Fruit fly (Drosophila melanogaster): Measurements from ENCODE around the gene PK2-R2.
A peak's percentile ranks its signal among the peaks of the same experiment; 100 is the strongest.

The PK2-R2 gene

dm6 chr3R:13371840-13372680 lies 38.1 kb upstream of the PK2-R2 start, which contains the start of the genes Lip3 and CG34309 (continued):
- TF ChIP-seq net (GFP tag; optimal IDR thresholded peaks at IDR 0.05): no peak
- peak; percentile 35 for TF ChIP-seq OdsH (GFP tag; optimal IDR thresholded peaks at IDR 0.05)
- no peak for TF ChIP-seq CG6163 (GFP tag; IDR thresholded peaks at IDR 0.05)
- TF ChIP-seq CG3919 (GFP tag; optimal IDR thresholded peaks at IDR 0.05): no peak
- TF ChIP-seq Eip93F (GFP tag; optimal IDR thresholded peaks at IDR 0.05): peak; percentile 15
- TF ChIP-seq achi (GFP tag; optimal IDR thresholded peaks at IDR 0.05): peak; percentile 9
- peak; percentile 48 for TF ChIP-seq CG6792 (GFP tag; optimal IDR thresholded peaks at IDR 0.05)
- peak; percentile 70 for TF ChIP-seq Met (GFP tag; optimal IDR thresholded peaks at IDR 0.05)
- no peak for TF ChIP-seq Eip78C (GFP tag)
- no peak for TF ChIP-seq CG3032 (tag; optimal IDR thresholded peaks at IDR 0.05)
- TF ChIP-seq CG34406 (GFP tag; optimal IDR thresholded peaks at IDR 0.05): no peak
- TF ChIP-seq Blimp-1 (GFP tag; optimal IDR thresholded peaks at IDR 0.05): peak; percentile 36
- TF ChIP-seq topi (GFP tag; optimal IDR thresholded peaks at IDR 0.05): peak; percentile 31
- TF ChIP-seq CG1621 (tag; optimal IDR thresholded peaks at IDR 0.05): no peak
- no peak for TF ChIP-seq CG6276 (GFP tag; optimal IDR thresholded peaks at IDR 0.05)
- TF ChIP-seq CG4318 (GFP tag; optimal IDR thresholded peaks at IDR 0.05): no peak
- no peak for TF ChIP-seq dsx (GFP tag; optimal IDR thresholded peaks at IDR 0.05; ENCODE audit: poor library complexity, severe bottlenecking)

- TF ChIP-seq ss (GFP tag; optimal IDR thresholded peaks at IDR 0.05): no peak
- TF ChIP-seq CG34406 (GFP tag; optimal IDR thresholded peaks at IDR 0.05): no peak
- TF ChIP-seq dsx (GFP tag; optimal IDR thresholded peaks at IDR 0.05; ENCODE audit: poor library complexity, severe bottlenecking): no peak
- no peak for TF ChIP-seq Eip75B (GFP tag; optimal IDR thresholded peaks at IDR 0.05)
- TF ChIP-seq achi (GFP tag; optimal IDR thresholded peaks at IDR 0.05): no peak
- TF ChIP-seq Met (GFP tag; optimal IDR thresholded peaks at IDR 0.05): no peak
- TF ChIP-seq vri (GFP tag; optimal IDR thresholded peaks at IDR 0.05): no peak
- TF ChIP-seq esn (GFP tag; optimal IDR thresholded peaks at IDR 0.05): no peak
- TF ChIP-seq salr (GFP tag; optimal IDR thresholded peaks at IDR 0.05): no peak
- TF ChIP-seq CG8632 (GFP tag; optimal IDR thresholded peaks at IDR 0.05): no peak
- TF ChIP-seq topi (GFP tag; optimal IDR thresholded peaks at IDR 0.05): no peak
- no peak for TF ChIP-seq acj6 (GFP tag; optimal IDR thresholded peaks at IDR 0.05)
Measured at dm6 chr3R:13369348-13369747, 35.4 kb upstream of the PK2-R2 start, which contains the start of gene CheA87a. Gene CheA87a, plus strand, starts transcription at chr3R:13369648.

DNA sequence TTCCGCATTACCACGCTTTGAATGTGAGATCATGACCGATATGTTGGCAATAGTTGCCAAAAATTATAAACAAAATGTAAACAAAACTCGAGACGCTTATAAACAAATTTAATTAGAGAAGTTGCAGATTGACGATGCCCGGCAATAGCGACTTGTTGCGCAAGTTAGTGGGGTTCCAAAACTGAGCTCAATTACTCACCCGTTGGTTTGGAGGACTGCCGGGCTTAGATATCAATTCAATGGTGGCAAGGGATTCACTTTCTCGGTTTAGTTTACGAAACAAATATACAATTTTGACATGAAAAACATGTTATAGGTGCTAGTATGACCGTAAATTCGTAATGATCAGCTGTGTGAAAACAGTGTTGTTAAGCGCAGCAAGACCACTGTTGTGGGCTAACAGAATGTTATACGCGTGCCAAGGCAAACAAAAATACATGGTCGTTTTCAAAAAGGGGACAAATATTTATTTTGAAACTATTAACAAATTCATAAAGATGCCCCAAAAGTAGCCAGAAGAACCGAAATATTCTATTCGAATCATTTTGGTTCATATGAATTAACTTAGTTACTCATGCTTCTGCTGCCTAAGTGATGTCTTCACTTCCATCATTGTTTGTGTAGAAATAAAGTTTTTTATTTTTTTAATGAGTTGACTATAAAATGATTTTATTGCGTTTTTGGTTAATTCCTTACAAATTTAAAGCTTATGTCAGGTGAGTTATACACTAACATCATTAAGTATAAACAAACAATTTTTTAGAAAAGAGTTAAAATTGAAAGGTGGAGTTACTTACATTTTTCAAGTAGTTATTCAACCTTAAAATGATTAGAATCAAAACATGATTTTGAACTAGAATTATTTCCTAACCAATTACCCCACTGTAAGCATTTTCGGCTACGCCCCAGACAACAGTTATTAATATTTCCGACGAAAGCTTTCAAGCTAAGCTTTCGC lies 32.9 kb upstream of the PK2-R2 start, which contains the start of gene Elp6:
Elp6 (minus strand) TSS at position 350 of the 958 bp plus-strand sequence.
- TF ChIP-seq Met (GFP tag; optimal IDR thresholded peaks at IDR 0.05) (peak; percentile 85), CG10669 (GFP tag; optimal IDR thresholded peaks at IDR 0.05) (peak; percentile 78), CG32006 (GFP tag; optimal IDR thresholded peaks at IDR 0.05) (peak; percentile 92), Eip93F (GFP tag; optimal IDR thresholded peaks at IDR 0.05) (no peak), dac (GFP tag; optimal IDR thresholded peaks at IDR 0.05) (peak; percentile 57), acj6 (GFP tag; optimal IDR thresholded peaks at IDR 0.05) (peak; percentile 82), eg (GFP tag; IDR thresholded peaks at IDR 0.05) (peak; percentile 81), CG8632 (GFP tag; optimal IDR thresholded peaks at IDR 0.05) (peak; percentile 82), Hr4 (GFP tag; optimal IDR thresholded peaks at IDR 0.05) (peak; percentile 89), Lpt (GFP tag; optimal IDR thresholded peaks at IDR 0.05) (peak; percentile 74), pdm3 (GFP tag; optimal IDR thresholded peaks at IDR 0.05) (peak; percentile 90), CG10631 (GFP tag; optimal IDR thresholded peaks at IDR 0.05) (peak; percentile 88), Sox15 (GFP tag; optimal IDR thresholded peaks at IDR 0.05) (peak; percentile 86), CG15336 (GFP tag; IDR thresholded peaks at IDR 0.05) (peak; percentile 60), Ets21C (GFP tag; optimal IDR thresholded peaks at IDR 0.05) (peak; percentile 78), CG1621 (tag; optimal IDR thresholded peaks at IDR 0.05) (peak; percentile 28), Ets96B (tag; optimal IDR thresholded peaks at IDR 0.05) (peak; percentile 74), CG6163 (GFP tag; IDR thresholded peaks at IDR 0.05) (peak; percentile 73), CG16779 (tag; optimal IDR thresholded peaks at IDR 0.05) (peak; percentile 21), cyc (GFP tag; optimal IDR thresholded peaks at IDR 0.05) (peak; percentile 84), esn (GFP tag; optimal IDR thresholded peaks at IDR 0.05) (peak; percentile 94), Sox102F (GFP tag; optimal IDR thresholded peaks at IDR 0.05) (peak; percentile 79), CG34406 (GFP tag; optimal IDR thresholded peaks at IDR 0.05) (peak; percentile 82), CG6792 (GFP tag; optimal IDR thresholded peaks at IDR 0.05) (peak; percentile 80), Gug (GFP tag; IDR thresholded peaks at IDR 0.05) (peak; percentile 60), Blimp-1 (GFP tag; optimal IDR thresholded peaks at IDR 0.05) (peak; percentile 60), CG3032 (tag; optimal IDR thresholded peaks at IDR 0.05) (peak; percentile 66), CG11294 (GFP tag; IDR thresholded peaks at IDR 0.05) (peak; percentile 29; the same call in 1 of the 2 replicates)
